Worm (Caenorhabditis elegans): ENCODE results near the gene DH11.5.

The DH11.5 gene

DNA sequence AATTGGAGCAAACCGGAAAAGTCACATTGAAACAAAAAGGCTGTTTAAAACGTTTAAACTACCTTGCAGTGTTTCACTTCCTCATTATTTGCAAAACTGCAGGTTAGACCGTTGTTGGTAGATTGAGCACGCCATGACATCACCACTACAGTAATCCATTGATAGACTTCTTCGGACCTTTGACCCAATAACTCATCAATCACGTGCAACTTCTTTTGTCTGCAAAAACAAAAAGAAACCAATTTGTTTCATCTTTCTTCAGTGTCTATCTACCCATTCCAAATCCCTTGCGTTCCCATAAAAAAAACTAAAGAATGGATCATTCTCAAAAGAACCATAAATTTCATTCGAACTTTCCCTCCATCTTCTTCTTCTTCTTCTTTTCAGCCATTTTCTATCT, 4.7 kb downstream of the DH11.5 start:
- TF ChIP-seq hmg-4 (GFP tag; optimal IDR thresholded peaks at IDR 0.05) (no peak), F13C5.2 (tag; optimal IDR thresholded peaks at IDR 0.05) (no peak), ceh-13 (GFP tag; optimal IDR thresholded peaks at IDR 0.05) (no peak), ets-7 (tag; optimal IDR thresholded peaks at IDR 0.05) (no peak), hmbx-1 (tag; optimal IDR thresholded peaks at IDR 0.05) (no peak), pes-1 (GFP tag; IDR thresholded peaks at IDR 0.05) (no peak), B0310.2 (tag; optimal IDR thresholded peaks at IDR 0.05) (no peak), tbx-11 (GFP tag; IDR thresholded peaks at IDR 0.05) (no peak), scrt-1 (GFP tag; IDR thresholded peaks at IDR 0.05) (no peak), tra-4 (tag; optimal IDR thresholded peaks at IDR 0.05) (no peak), aly-1 (tag; optimal IDR thresholded peaks at IDR 0.05) (no peak), hnd-1 (tag; optimal IDR thresholded peaks at IDR 0.05) (no peak), sea-1 (GFP tag; conservative IDR thresholded peaks at IDR 0.05) (no peak), tbx-37 (GFP tag; conservative IDR thresholded peaks at IDR 0.05) (no peak), ceh-36 (tag; optimal IDR thresholded peaks at IDR 0.05) (no peak), ama-1 (optimal IDR thresholded peaks at IDR 0.05) (no peak), flt-1 (GFP tag; IDR thresholded peaks at IDR 0.05) (no peak)

ce11 chrII:7983454-7983853, 7.0 kb downstream of the DH11.5 start:
- TF ChIP-seq tbx-11 (GFP tag; IDR thresholded peaks at IDR 0.05), result no peak
- no peak for TF ChIP-seq hmg-4 (GFP tag; optimal IDR thresholded peaks at IDR 0.05)
- TF ChIP-seq ceh-36 (tag; optimal IDR thresholded peaks at IDR 0.05), result no peak
- no peak for TF ChIP-seq ama-1 (optimal IDR thresholded peaks at IDR 0.05)
- TF ChIP-seq hmbx-1 (tag; optimal IDR thresholded peaks at IDR 0.05), result no peak
- TF ChIP-seq F13C5.2 (tag; optimal IDR thresholded peaks at IDR 0.05), result no peak
- TF ChIP-seq hnd-1 (tag; optimal IDR thresholded peaks at IDR 0.05), result no peak
- no peak for TF ChIP-seq tra-4 (tag; optimal IDR thresholded peaks at IDR 0.05)
- no peak for TF ChIP-seq pes-1 (GFP tag; IDR thresholded peaks at IDR 0.05)
- no peak for TF ChIP-seq B0310.2 (tag; optimal IDR thresholded peaks at IDR 0.05)
- no peak for TF ChIP-seq sea-1 (GFP tag; conservative IDR thresholded peaks at IDR 0.05)
- no peak for TF ChIP-seq tbx-37 (GFP tag; conservative IDR thresholded peaks at IDR 0.05)
- no peak for TF ChIP-seq ceh-13 (GFP tag; optimal IDR thresholded peaks at IDR 0.05)

- TF ChIP-seq ama-1 (optimal IDR thresholded peaks at IDR 0.05), result no peak
- TF ChIP-seq F13C5.2 (tag; optimal IDR thresholded peaks at IDR 0.05), result no peak
- no peak for TF ChIP-seq pes-1 (GFP tag; IDR thresholded peaks at IDR 0.05)
- no peak for TF ChIP-seq ets-7 (tag; optimal IDR thresholded peaks at IDR 0.05)
- no peak for TF ChIP-seq tbx-11 (GFP tag; IDR thresholded peaks at IDR 0.05)
- no peak for TF ChIP-seq sea-1 (GFP tag; conservative IDR thresholded peaks at IDR 0.05)
- TF ChIP-seq hmg-4 (GFP tag; optimal IDR thresholded peaks at IDR 0.05), result no peak
- TF ChIP-seq tra-4 (tag; optimal IDR thresholded peaks at IDR 0.05), result no peak
- no peak for TF ChIP-seq scrt-1 (GFP tag; IDR thresholded peaks at IDR 0.05)
- TF ChIP-seq hmbx-1 (tag; optimal IDR thresholded peaks at IDR 0.05), result no peak
- TF ChIP-seq B0310.2 (tag; optimal IDR thresholded peaks at IDR 0.05), result no peak
- TF ChIP-seq ceh-36 (tag; optimal IDR thresholded peaks at IDR 0.05), result no peak
- no peak for TF ChIP-seq hnd-1 (tag; optimal IDR thresholded peaks at IDR 0.05)
- TF ChIP-seq ceh-13 (GFP tag; optimal IDR thresholded peaks at IDR 0.05), result no peak
- no peak for TF ChIP-seq flt-1 (GFP tag; IDR thresholded peaks at IDR 0.05)
- TF ChIP-seq tbx-37 (GFP tag; conservative IDR thresholded peaks at IDR 0.05), result no peak
These were observed 7.7 kb downstream of the DH11.5 start for ce11 chrII:7984071-7984470.

DNA sequence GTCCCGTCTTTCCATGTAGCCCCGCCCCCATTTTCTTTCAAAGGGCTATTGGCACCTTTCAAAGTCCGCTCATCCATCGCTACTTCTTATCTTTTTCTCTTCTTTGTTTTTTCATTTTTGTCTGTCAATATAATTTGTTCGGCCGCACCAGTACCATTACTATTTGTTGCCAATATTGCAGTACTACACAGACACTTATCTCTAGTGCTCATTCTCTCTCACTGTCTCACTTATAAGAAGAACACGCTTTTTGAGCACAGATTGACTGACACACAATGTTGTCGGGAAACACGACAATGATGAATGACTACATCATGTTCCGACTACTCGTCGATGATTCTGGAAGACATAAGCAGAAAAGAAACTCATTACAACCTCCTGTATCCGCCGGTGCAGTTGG, 8.6 kb downstream of the DH11.5 start:
- TF ChIP-seq ceh-13 (GFP tag; optimal IDR thresholded peaks at IDR 0.05) (no peak), ama-1 (optimal IDR thresholded peaks at IDR 0.05) (no peak), F13C5.2 (tag; optimal IDR thresholded peaks at IDR 0.05) (no peak), tbx-11 (GFP tag; IDR thresholded peaks at IDR 0.05) (no peak), sea-1 (GFP tag; conservative IDR thresholded peaks at IDR 0.05) (no peak), tbx-37 (GFP tag; conservative IDR thresholded peaks at IDR 0.05) (no peak), hnd-1 (tag; optimal IDR thresholded peaks at IDR 0.05) (no peak), flt-1 (GFP tag; IDR thresholded peaks at IDR 0.05) (no peak), pes-1 (GFP tag; IDR thresholded peaks at IDR 0.05) (no peak), aly-1 (tag; optimal IDR thresholded peaks at IDR 0.05) (no peak), scrt-1 (GFP tag; IDR thresholded peaks at IDR 0.05) (no peak), ceh-36 (tag; optimal IDR thresholded peaks at IDR 0.05) (no peak), hmg-4 (GFP tag; optimal IDR thresholded peaks at IDR 0.05) (no peak), ets-7 (tag; optimal IDR thresholded peaks at IDR 0.05) (no peak), tra-4 (tag; optimal IDR thresholded peaks at IDR 0.05) (no peak), hmbx-1 (tag; optimal IDR thresholded peaks at IDR 0.05) (no peak), B0310.2 (tag; optimal IDR thresholded peaks at IDR 0.05) (no peak)

DNA sequence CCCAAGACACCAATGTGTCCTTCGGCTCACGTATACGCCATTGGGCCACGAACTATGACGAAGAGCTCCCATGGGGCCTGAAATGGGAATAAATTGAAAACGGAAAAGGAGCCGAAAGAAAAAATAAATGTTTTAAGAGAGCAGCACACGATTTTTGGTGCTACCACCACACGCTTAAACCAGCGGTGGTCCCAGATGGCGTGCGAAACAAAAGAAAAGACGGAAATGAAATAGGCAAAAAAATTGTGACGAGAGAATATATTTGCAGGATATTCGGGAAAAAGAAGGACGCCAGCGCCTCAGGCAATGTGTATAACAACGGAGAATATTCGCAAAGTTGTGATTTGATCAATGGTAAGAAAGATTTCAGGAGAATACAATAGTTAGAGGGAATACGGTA, 10.5 kb downstream of the DH11.5 start:
- TF ChIP-seq hmg-4 (GFP tag; optimal IDR thresholded peaks at IDR 0.05) (no peak), B0310.2 (tag; optimal IDR thresholded peaks at IDR 0.05) (no peak), tra-4 (tag; optimal IDR thresholded peaks at IDR 0.05) (no peak), tbx-11 (GFP tag; IDR thresholded peaks at IDR 0.05) (no peak), ceh-13 (GFP tag; optimal IDR thresholded peaks at IDR 0.05) (no peak), ets-7 (tag; optimal IDR thresholded peaks at IDR 0.05) (no peak), ceh-36 (tag; optimal IDR thresholded peaks at IDR 0.05) (no peak)

DNA sequence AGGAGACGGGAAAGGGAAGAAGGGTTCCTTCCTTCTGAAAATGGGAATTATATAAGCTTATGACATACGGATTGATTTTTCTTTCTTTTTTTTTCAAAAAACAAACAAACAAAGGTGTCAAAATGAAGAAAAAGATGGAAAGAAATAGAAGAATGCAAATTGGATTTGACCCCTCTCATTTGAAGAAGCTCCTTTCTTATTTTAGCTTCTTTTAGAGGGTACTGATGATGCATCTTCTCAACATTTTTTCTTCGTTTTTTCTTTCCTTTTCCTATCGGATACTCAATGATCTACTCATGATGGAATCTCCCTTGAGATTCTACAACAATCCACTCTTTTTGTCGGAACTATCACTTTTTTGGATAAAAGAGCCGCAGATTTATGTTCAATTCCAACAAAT, 13.8 kb downstream of the DH11.5 start:
- TF ChIP-seq tbx-37 (GFP tag; conservative IDR thresholded peaks at IDR 0.05) (no peak), F13C5.2 (tag; optimal IDR thresholded peaks at IDR 0.05) (no peak), ets-7 (tag; optimal IDR thresholded peaks at IDR 0.05) (no peak), hnd-1 (tag; optimal IDR thresholded peaks at IDR 0.05) (no peak), aly-1 (tag; optimal IDR thresholded peaks at IDR 0.05) (no peak)

DNA sequence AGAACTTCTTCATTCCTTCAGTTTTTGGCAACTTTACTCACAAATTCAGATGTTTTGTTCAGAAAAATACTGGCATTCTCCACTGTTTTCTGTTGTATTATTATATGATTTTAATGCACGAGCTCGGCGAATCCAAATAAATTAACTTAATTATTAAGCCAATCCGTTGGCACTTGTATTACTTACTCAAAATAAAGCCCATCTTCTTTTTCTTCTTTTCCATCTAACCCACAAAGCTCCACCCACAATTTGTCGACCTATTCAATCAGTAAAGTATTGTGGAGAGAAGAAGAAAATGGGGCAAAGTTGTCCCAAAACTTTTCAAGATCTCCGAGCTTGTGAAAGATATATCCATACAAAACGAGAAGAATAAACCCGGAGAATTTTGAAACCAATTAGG, 14.9 kb downstream of the DH11.5 start:
- no peak for TF ChIP-seq flt-1 (GFP tag; IDR thresholded peaks at IDR 0.05)

DNA sequence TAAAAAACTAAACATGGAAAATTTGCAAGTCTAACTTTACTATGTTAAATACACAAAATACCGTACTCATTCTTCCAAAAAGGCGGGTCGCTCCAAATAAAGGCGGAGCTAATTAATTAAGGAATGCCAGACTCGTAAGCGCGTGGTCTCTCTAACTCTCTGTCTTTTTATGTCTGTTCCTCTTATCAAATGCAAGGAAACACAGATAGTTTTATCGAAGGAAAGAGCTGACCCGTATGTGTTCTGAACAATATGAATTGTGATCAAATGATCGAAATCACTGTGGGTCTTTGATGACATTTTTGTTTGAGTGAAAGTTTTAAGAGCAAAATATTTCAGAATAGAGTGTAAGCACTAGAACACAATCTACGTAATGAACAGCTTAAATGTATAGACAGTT, 25.0 kb downstream of the DH11.5 start:
- TF ChIP-seq tra-4 (tag; optimal IDR thresholded peaks at IDR 0.05), result no peak
- TF ChIP-seq hmbx-1 (tag; optimal IDR thresholded peaks at IDR 0.05), result no peak
- no peak for TF ChIP-seq sea-1 (GFP tag; conservative IDR thresholded peaks at IDR 0.05)
- TF ChIP-seq ceh-13 (GFP tag; optimal IDR thresholded peaks at IDR 0.05), result no peak
- TF ChIP-seq hmg-4 (GFP tag; optimal IDR thresholded peaks at IDR 0.05), result no peak
- TF ChIP-seq aly-1 (tag; optimal IDR thresholded peaks at IDR 0.05), result no peak
- TF ChIP-seq flt-1 (GFP tag; IDR thresholded peaks at IDR 0.05), result no peak
- TF ChIP-seq ets-7 (tag; optimal IDR thresholded peaks at IDR 0.05), result no peak
- no peak for TF ChIP-seq B0310.2 (tag; optimal IDR thresholded peaks at IDR 0.05)
- no peak for TF ChIP-seq tbx-37 (GFP tag; conservative IDR thresholded peaks at IDR 0.05)
- TF ChIP-seq ama-1 (optimal IDR thresholded peaks at IDR 0.05), result no peak
- TF ChIP-seq F13C5.2 (tag; optimal IDR thresholded peaks at IDR 0.05), result no peak
- no peak for TF ChIP-seq pes-1 (GFP tag; IDR thresholded peaks at IDR 0.05)
- TF ChIP-seq tbx-11 (GFP tag; IDR thresholded peaks at IDR 0.05), result no peak
- TF ChIP-seq hnd-1 (tag; optimal IDR thresholded peaks at IDR 0.05), result no peak
- TF ChIP-seq scrt-1 (GFP tag; IDR thresholded peaks at IDR 0.05), result no peak
- TF ChIP-seq ceh-36 (tag; optimal IDR thresholded peaks at IDR 0.05), result no peak

Measured in whole organism, early embryonic.